Worm (Caenorhabditis elegans): ENCODE measurements around the gene unc-34.

DNA sequence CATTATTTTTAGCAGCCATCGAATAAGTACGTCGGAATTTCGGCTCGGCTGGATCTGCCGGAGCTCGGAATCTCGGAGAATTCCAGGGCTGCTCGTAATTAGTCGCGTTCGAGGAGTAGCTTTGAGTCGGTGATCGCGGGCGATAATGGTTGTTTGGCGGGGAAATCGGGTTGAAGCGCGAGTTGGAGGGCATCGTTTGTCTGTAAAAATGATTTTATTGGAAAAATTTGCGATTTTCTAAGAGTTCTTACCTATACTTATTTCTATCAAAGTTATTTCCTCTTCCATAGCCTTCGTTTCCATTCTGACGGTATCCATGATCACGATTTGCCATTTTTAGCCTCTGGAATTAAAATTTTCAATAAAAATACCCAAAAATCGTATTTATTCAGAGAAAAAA is 20.9 kb downstream of the unc-34 start, which contains the start of gene Y50D4C.5:
- no peak for TF ChIP-seq B0310.2 (tag; optimal IDR thresholded peaks at IDR 0.05)
- TF ChIP-seq flt-1 (GFP tag; IDR thresholded peaks at IDR 0.05), result no peak
- TF ChIP-seq hnd-1 (tag; optimal IDR thresholded peaks at IDR 0.05), result no peak
- no peak for TF ChIP-seq hmbx-1 (tag; optimal IDR thresholded peaks at IDR 0.05)
- no peak for TF ChIP-seq hmg-4 (GFP tag; optimal IDR thresholded peaks at IDR 0.05)
- TF ChIP-seq ama-1 (optimal IDR thresholded peaks at IDR 0.05), result no peak
- no peak for TF ChIP-seq aly-1 (tag; optimal IDR thresholded peaks at IDR 0.05)
- TF ChIP-seq ceh-36 (tag; optimal IDR thresholded peaks at IDR 0.05), result no peak
- no peak for TF ChIP-seq ceh-13 (GFP tag; optimal IDR thresholded peaks at IDR 0.05)
- TF ChIP-seq sea-1 (GFP tag; conservative IDR thresholded peaks at IDR 0.05), result no peak

Measured in whole organism, early embryonic.